Worm (Caenorhabditis elegans): ENCODE measurements around the gene M02F4.1.

DNA sequence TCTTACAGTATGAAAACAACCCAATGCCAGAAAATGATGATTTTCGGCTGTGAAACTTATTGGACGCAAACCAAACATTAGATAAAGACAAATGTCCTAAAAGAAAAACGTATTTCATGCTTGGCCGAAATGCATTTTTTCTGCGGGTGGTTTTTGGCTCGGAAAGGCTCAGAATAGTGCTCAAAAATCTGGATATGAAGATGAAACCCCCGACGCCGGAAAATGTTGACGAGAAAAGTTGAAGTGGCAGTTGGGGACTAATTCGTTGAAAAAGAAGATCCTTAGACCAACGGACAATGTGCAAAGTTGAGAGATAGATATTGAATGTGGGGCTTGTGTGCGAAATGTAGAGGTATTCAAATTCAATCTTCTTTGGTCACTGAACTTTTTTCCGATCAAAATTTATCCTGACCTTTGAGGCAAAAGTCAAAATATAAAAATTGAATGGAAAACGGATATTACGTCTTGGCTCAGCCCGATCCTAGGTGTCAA is 10.4 kb downstream of the M02F4.1 start, which contains the start of gene flp-18:
- no peak for TF ChIP-seq aly-2 (tag; optimal IDR thresholded peaks at IDR 0.05)
- TF ChIP-seq ceh-16 (tag; optimal IDR thresholded peaks at IDR 0.05): no peak
- TF ChIP-seq ZK546.5 (tag; optimal IDR thresholded peaks at IDR 0.05): no peak
- no peak for TF ChIP-seq R02D3.7 (tag; optimal IDR thresholded peaks at IDR 0.05)
- TF ChIP-seq nhr-237 (tag; optimal IDR thresholded peaks at IDR 0.05): no peak
- no peak for TF ChIP-seq unc-55 (GFP tag; optimal IDR thresholded peaks at IDR 0.05)
- no peak for TF ChIP-seq unc-62 (GFP tag; optimal IDR thresholded peaks at IDR 0.05)
- TF ChIP-seq dmd-4 (tag; optimal IDR thresholded peaks at IDR 0.05): no peak
- TF ChIP-seq snpc-4 (tag; optimal IDR thresholded peaks at IDR 0.05): no peak
- no peak for TF ChIP-seq mdl-1 (tag; optimal IDR thresholded peaks at IDR 0.05)
- TF ChIP-seq gmeb-1 (tag; optimal IDR thresholded peaks at IDR 0.05): no peak
- no peak for TF ChIP-seq blmp-1 (tag; optimal IDR thresholded peaks at IDR 0.05; ENCODE audit: insufficient read depth)
- TF ChIP-seq nhr-77 (tag; optimal IDR thresholded peaks at IDR 0.05): no peak
- TF ChIP-seq skn-1 (tag; optimal IDR thresholded peaks at IDR 0.05): no peak

All from whole organism, L2 larva.